Fruit fly (Drosophila melanogaster): ENCODE measurements around the gene CG32694.
A peak's percentile ranks its signal among the peaks of the same experiment; 100 is the strongest.

CG32694 gene

dm6 chrX:9987361-9988087, 2.0 kb upstream of the CG32694 start (continued):
- TF ChIP-seq Oli (tag; optimal IDR thresholded peaks at IDR 0.05) (peak; percentile 43), al (GFP tag; IDR thresholded peaks at IDR 0.05) (peak; percentile 15; the same call in 1 of the 2 replicates), danr (GFP tag; IDR thresholded peaks at IDR 0.05) (peak; percentile 21; the same call in 1 of the 2 replicates), row (GFP tag; IDR thresholded peaks at IDR 0.05) (peak; percentile 58; the same call in 2 of the 3 replicates), CG14014 (GFP tag; IDR thresholded peaks at IDR 0.05) (peak; percentile 46; the same call in 1 of the 2 replicates), lmd (GFP tag; IDR thresholded peaks at IDR 0.05) (peak; percentile 43; the same call in 1 of the 2 replicates), seq (GFP tag; IDR thresholded peaks at IDR 0.05) (0 out of 2 replicates have a peak, but pooled peaks have one; percentile 33), sr (GFP tag; IDR thresholded peaks at IDR 0.05) (no peak), Atf6 (GFP tag; IDR thresholded peaks at IDR 0.05) (peak; percentile 47; the same call in 1 of the 2 replicates), ATbp (GFP tag; optimal IDR thresholded peaks at IDR 0.05) (no peak), chinmo (GFP tag; IDR thresholded peaks at IDR 0.05; ENCODE audit: partially characterized antibody) (0 out of 4 replicates have a peak, but pooled peaks have one; percentile 55), CG7963 (GFP tag; IDR thresholded peaks at IDR 0.05; ENCODE audit: partially characterized antibody) (no peak), esg (GFP tag; conservative IDR thresholded peaks at IDR 0.05) (peak; percentile 24; the same call in 1 of the 2 replicates), CG6272 (GFP tag; IDR thresholded peaks at IDR 0.05) (0 out of 2 replicates have a peak, but pooled peaks have one; percentile 27), Bgb (GFP tag; IDR thresholded peaks at IDR 0.05; ENCODE audit: partially characterized antibody) (no peak), fd64A (GFP tag; optimal IDR thresholded peaks at IDR 0.05) (no peak), so (GFP tag; IDR thresholded peaks at IDR 0.05) (0 out of 3 replicates have a peak, but pooled peaks have one; percentile 29), CG9817 (tag; optimal IDR thresholded peaks at IDR 0.05) (peak; percentile 32), Dp (GFP tag; optimal IDR thresholded peaks at IDR 0.05) (no peak), CG4730 (GFP tag; IDR thresholded peaks at IDR 0.05) (peak; percentile 45; the same call in 1 of the 2 replicates), CG7357 (GFP tag; IDR thresholded peaks at IDR 0.05) (0 out of 3 replicates have a peak, but pooled peaks have one; percentile 30), Hmr (GFP tag; optimal IDR thresholded peaks at IDR 0.05) (peak; percentile 34), CG12071 (GFP tag; optimal IDR thresholded peaks at IDR 0.05) (no peak), Sry-δ (GFP tag; optimal IDR thresholded peaks at IDR 0.05) (no peak), Nf-YA (GFP tag; IDR thresholded peaks at IDR 0.05) (no peak), fru (optimal IDR thresholded peaks at IDR 0.05) (no peak), CG11695 (GFP tag; IDR thresholded peaks at IDR 0.05) (peak; percentile 65; the same call in 1 of the 3 replicates), CG15514 (GFP tag; optimal IDR thresholded peaks at IDR 0.05) (peak; percentile 8), Hr39 (optimal IDR thresholded peaks at IDR 0.05) (no peak), CG13424 (tag; optimal IDR thresholded peaks at IDR 0.05) (peak; percentile 47), CG12659 (GFP tag; optimal IDR thresholded peaks at IDR 0.05) (peak; percentile 7), CG17385 (GFP tag; optimal IDR thresholded peaks at IDR 0.05) (no peak), psq (GFP tag; optimal IDR thresholded peaks at IDR 0.05) (no peak), CG30403 (GFP tag; optimal IDR thresholded peaks at IDR 0.05) (peak; percentile 6), slou (GFP tag; optimal IDR thresholded peaks at IDR 0.05) (no peak), CG3407 (GFP tag; optimal IDR thresholded peaks at IDR 0.05) (no peak), Nf-YC (tag; optimal IDR thresholded peaks at IDR 0.05) (peak; percentile 16), grau (tag; optimal IDR thresholded peaks at IDR 0.05) (peak; percentile 69), E2f1 (GFP tag; IDR thresholded peaks at IDR 0.05) (0 out of 2 replicates have a peak, but pooled peaks have one; percentile 11), dpn (GFP tag; optimal IDR thresholded peaks at IDR 0.05) (peak in 1 of 2 experiments; percentile 35), ro (GFP tag; IDR thresholded peaks at IDR 0.05) (no peak), CG7372 (GFP tag; IDR thresholded peaks at IDR 0.05) (peak; percentile 35; the same call in 1 of the 2 replicates), Hr51 (GFP tag; optimal IDR thresholded peaks at IDR 0.05) (peak in 1 of 2 experiments; percentile 30), CG7928 (GFP tag; optimal IDR thresholded peaks at IDR 0.05) (no peak), CG11504 (tag; optimal IDR thresholded peaks at IDR 0.05) (peak; percentile 33), CG15269 (tag; optimal IDR thresholded peaks at IDR 0.05) (peak; percentile 80), CG4424 (GFP tag; optimal IDR thresholded peaks at IDR 0.05) (no peak), gem (tag; optimal IDR thresholded peaks at IDR 0.05) (peak; percentile 53), CoRest (tag; optimal IDR thresholded peaks at IDR 0.05) (peak; percentile 40)
